Worm (Caenorhabditis elegans) whole organism, midembryonic: Measurements from ENCODE around the gene Y66C5A.1.

Source experiments
- T22C8.4 ChIP-seq: fragments of 200-800 bp; sonication (Bioruptor generic); IDR thresholded peaks from 2 replicates; pipeline ENCODE4 v1.3.6; 2022; ENCODE audit warnings: missing genetic modification characterization, missing compliant biosample characterization
- med-1 ChIP-seq: sonication (generic microtip); optimal IDR thresholded peaks from 2 replicates; lab custom pipeline; 2017; ENCODE audit warnings: missing genetic modification characterization, mild to moderate bottlenecking, missing compliant biosample characterization, antibody characterized with exemption, missing genetic modification reagents; ENCODE audit not compliant: insufficient read depth
- tab-1 ChIP-seq: fragments of 200-800 bp; sonication (Bioruptor generic); IDR thresholded peaks from 2 replicates; pipeline ENCODE4 v1.3.6; 2022; ENCODE audit warnings: missing genetic modification characterization, missing compliant biosample characterization
- ztf-23 ChIP-seq: fragments of 200-800 bp; sonication (Bioruptor generic); IDR thresholded peaks from 2 replicates; pipeline ENCODE4 v1.3.6; 2022; ENCODE audit warnings: missing genetic modification reagents, missing genetic modification characterization, missing compliant biosample characterization
- ztf-29 ChIP-seq: fragments of 200-800 bp; sonication (Bioruptor generic); IDR thresholded peaks from 2 replicates; pipeline ENCODE4 v1.3.6; 2022; ENCODE audit warnings: missing genetic modification reagents, missing genetic modification characterization, missing compliant biosample characterization

ce11 chrX:14412774-14413173 is 42.5 kb downstream of the Y66C5A.1 start, which contains the start of gene fbxa-179:
- TF ChIP-seq ztf-23 (GFP tag; lab: Robert Waterston, UW) (no peak), ztf-29 (GFP tag; lab: Robert Waterston, UW) (no peak), T22C8.4 (GFP tag; lab: Robert Waterston, UW) (no peak), med-1 (no peak), tab-1 (no peak)
